Worm (Caenorhabditis elegans) whole organism, early embryonic: ENCODE data around the gene Y46E12A.2.

Source experiments
- ama-1 ChIP-seq: fragments of 150-350 bp; optimal IDR thresholded peaks from 2 replicates; lab custom pipeline; 2014
- flt-1 ChIP-seq: fragments of 200-800 bp; sonication (Bioruptor generic); IDR thresholded peaks from 2 replicates; pipeline ENCODE4 v1.3.6; 2022; ENCODE audit warnings: missing genetic modification characterization, missing compliant biosample characterization
- pes-1 ChIP-seq: fragments of 200-800 bp; sonication (Bioruptor generic); IDR thresholded peaks from 2 replicates; pipeline ENCODE4 v1.3.6; 2022; ENCODE audit warnings: missing genetic modification reagents, missing genetic modification characterization, missing compliant biosample characterization
- tbx-37 ChIP-seq: fragments of 200-800 bp; sonication (Bioruptor generic); conservative IDR thresholded peaks from 2 replicates; pipeline ENCODE4 v1.3.6; 2022; ENCODE audit warnings: missing genetic modification reagents, missing genetic modification characterization, missing compliant biosample characterization

- TF ChIP-seq ama-1 (lab: Kevin White, UChicago) (no peak), tbx-37 (GFP tag; lab: Robert Waterston, UW) (no peak), flt-1 (GFP tag; lab: Robert Waterston, UW) (no peak), pes-1 (GFP tag; lab: Robert Waterston, UW) (no peak)
These were observed 35.4 kb downstream of the Y46E12A.2 start for ce11 chrIII:1794100-1794499.
